Worm (Caenorhabditis elegans) whole organism, L4 larva: ENCODE data around the gene mtrr-1.

Experiments
- D1046.2 ChIP-seq: fragments of 200-800 bp; sonication (Bioruptor generic); IDR thresholded peaks from 2 replicates; pipeline ENCODE4 v1.3.6; 2022; ENCODE audit warnings: missing genetic modification characterization, missing compliant biosample characterization
- R02D3.7 ChIP-seq: fragments of 150-350 bp; sonication (generic microtip); optimal IDR thresholded peaks from 3 replicates; lab custom pipeline; 2014; ENCODE audit warnings: missing biosample characterization, missing genetic modification characterization
- Y105C5A.15 ChIP-seq: fragments of 200-800 bp; sonication (Bioruptor generic); IDR thresholded peaks from 2 replicates; pipeline ENCODE4 v1.3.6; 2022; ENCODE audit warnings: missing genetic modification characterization, missing compliant biosample characterization
- Y5F2A.4 ChIP-seq: fragments of 200-800 bp; sonication (Bioruptor generic); optimal IDR thresholded peaks from 2 replicates; lab custom pipeline; 2018; ENCODE audit warnings: mild to moderate bottlenecking, missing genetic modification characterization, missing compliant biosample characterization
- Y75B8A.6 ChIP-seq: fragments of 200-800 bp; sonication (Bioruptor generic); IDR thresholded peaks from 2 replicates; pipeline ENCODE4 v1.3.6; 2022; ENCODE audit warnings: missing genetic modification reagents, missing genetic modification characterization, missing compliant biosample characterization
- aha-1 ChIP-seq: fragments of 150-350 bp; peaks from one replicate; lab custom pipeline; 2014; ENCODE audit warnings: missing biosample characterization, missing genetic modification characterization
- ceh-28 ChIP-seq: fragments of 150-350 bp; optimal IDR thresholded peaks from 2 replicates; lab custom pipeline; 2014; ENCODE audit warnings: missing biosample characterization, missing genetic modification reagents, missing genetic modification characterization
- ceh-32 ChIP-seq: sonication (generic microtip); optimal IDR thresholded peaks from 2 replicates; lab custom pipeline; 2016; ENCODE audit warnings: mild to moderate bottlenecking, missing genetic modification characterization, missing compliant biosample characterization; ENCODE audit not compliant: poor library complexity
- ceh-62 ChIP-seq: sonication (generic microtip); optimal IDR thresholded peaks from 2 replicates; lab custom pipeline; 2017; ENCODE audit warnings: missing biosample characterization, missing genetic modification characterization
- ces-1 ChIP-seq: fragments of 150-350 bp; sonication (generic microtip); optimal IDR thresholded peaks from 4 replicates; lab custom pipeline; 2014; ENCODE audit warnings: missing biosample characterization, missing genetic modification reagents, missing genetic modification characterization
- ctbp-1 ChIP-seq: fragments of 200-800 bp; sonication (Bioruptor generic); IDR thresholded peaks from 2 replicates; pipeline ENCODE4 v1.3.6; 2022; ENCODE audit warnings: missing genetic modification reagents, missing genetic modification characterization, missing compliant biosample characterization
- dmd-6 ChIP-seq: fragments of 200-800 bp; sonication (Bioruptor generic); IDR thresholded peaks from 2 replicates; pipeline ENCODE4 v1.3.6; 2022; ENCODE audit warnings: missing genetic modification reagents, missing genetic modification characterization, missing compliant biosample characterization
- dmd-8 ChIP-seq: fragments of 200-800 bp; sonication (Bioruptor generic); IDR thresholded peaks from 2 replicates; pipeline ENCODE4 v1.3.6; 2022; ENCODE audit warnings: missing genetic modification characterization, missing compliant biosample characterization
- dve-1 ChIP-seq: sonication (generic microtip); optimal IDR thresholded peaks from 2 replicates; lab custom pipeline; 2017; ENCODE audit warnings: antibody characterized with exemption, mild to moderate bottlenecking, missing genetic modification characterization, missing compliant biosample characterization; ENCODE audit not compliant: insufficient read depth
- egl-27 ChIP-seq: sonication (generic microtip); optimal IDR thresholded peaks from 3 replicates; lab custom pipeline; 2017; ENCODE audit warnings: missing biosample characterization, missing genetic modification reagents, missing genetic modification characterization
- fkh-10 ChIP-seq: fragments of 150-350 bp; optimal IDR thresholded peaks from 2 replicates; lab custom pipeline; 2014; ENCODE audit warnings: missing biosample characterization, missing genetic modification reagents, missing genetic modification characterization
- hif-1 ChIP-seq, 2 experiments: sonication (generic microtip); optimal IDR thresholded peaks; 2 replicates each; lab custom pipeline; 2016 to 2017; ENCODE audit warnings: missing compliant biosample characterization in 2 of 2, missing genetic modification characterization in 2 of 2, missing genetic modification reagents in 2 of 2, missing genotype in 2 of 2, mild to moderate bottlenecking in 1 of 2
- hlh-30 ChIP-seq: sonication (generic microtip); optimal IDR thresholded peaks from 2 replicates; lab custom pipeline; 2017; ENCODE audit warnings: antibody characterized with exemption, mild to moderate bottlenecking, missing genetic modification characterization, missing compliant biosample characterization; ENCODE audit not compliant: insufficient read depth
- hmg-1.1 ChIP-seq: fragments of 200-800 bp; sonication (Bioruptor generic); IDR thresholded peaks from 2 replicates; pipeline ENCODE4 v1.3.6; 2022; ENCODE audit warnings: missing genetic modification reagents, missing genetic modification characterization, missing compliant biosample characterization
- lim-7 ChIP-seq: fragments of 200-800 bp; sonication (Bioruptor generic); IDR thresholded peaks from 2 replicates; pipeline ENCODE4 v1.3.6; 2022; ENCODE audit warnings: missing genetic modification characterization, missing compliant biosample characterization
- lin-29 ChIP-seq: fragments of 200-800 bp; sonication (Bioruptor generic); IDR thresholded peaks from 2 replicates; pipeline ENCODE4 v1.3.6; 2022; ENCODE audit warnings: missing genetic modification reagents, missing genetic modification characterization, missing compliant biosample characterization
- lsy-2 ChIP-seq, 2 experiments: fragments of 150-350 bp in 1 of 2; sonication (generic microtip) in 1 of 2; optimal IDR thresholded peaks; 2 replicates each; lab custom pipeline; 2014 to 2017; ENCODE audit warnings: missing biosample characterization in 2 of 2, missing genetic modification characterization in 2 of 2
- mep-1 ChIP-seq: fragments of 150-350 bp; sonication (generic microtip); optimal IDR thresholded peaks from 3 replicates; lab custom pipeline; 2014; ENCODE audit warnings: missing biosample characterization, missing genetic modification characterization
- mxl-3 ChIP-seq: fragments of 200-800 bp; sonication (Bioruptor generic); optimal IDR thresholded peaks from 2 replicates; lab custom pipeline; 2018; ENCODE audit warnings: mild to moderate bottlenecking, missing genetic modification characterization, missing compliant biosample characterization
- nhr-237 ChIP-seq: sonication (generic microtip); optimal IDR thresholded peaks from 2 replicates; lab custom pipeline; 2017; ENCODE audit warnings: missing biosample characterization, missing genetic modification characterization
- nhr-42 ChIP-seq: fragments of 200-800 bp; sonication (Bioruptor generic); IDR thresholded peaks from 2 replicates; pipeline ENCODE4 v1.3.6; 2022; ENCODE audit warnings: missing genetic modification characterization, missing compliant biosample characterization
- nhr-77 ChIP-seq: fragments of 150-350 bp; optimal IDR thresholded peaks from 2 replicates; lab custom pipeline; 2014; ENCODE audit warnings: missing biosample characterization, missing genetic modification characterization
- tra-1 ChIP-seq: fragments of 200-800 bp; sonication (Bioruptor generic); IDR thresholded peaks from 2 replicates; pipeline ENCODE4 v1.3.6; 2022; ENCODE audit warnings: missing genetic modification reagents, missing genetic modification characterization, missing compliant biosample characterization
- unc-130 ChIP-seq: sonication (generic microtip); optimal IDR thresholded peaks from 2 replicates; lab custom pipeline; 2016; ENCODE audit warnings: missing genetic modification reagents, missing genetic modification characterization, missing compliant biosample characterization
- unc-62 ChIP-seq, 3 experiments: fragments of 150-350 bp in 1 of 3; sonication (generic microtip); optimal IDR thresholded peaks in 2 of 3; peaks in 1 of 3; 1 replicate in 1 of 3; 2 replicates in 2 of 3; lab custom pipeline; 2014 to 2017; ENCODE audit warnings: missing biosample characterization in 3 of 3, missing genetic modification characterization in 3 of 3, missing genetic modification reagents in 3 of 3, missing genotype in 1 of 3
- vab-7 ChIP-seq: fragments of 200-800 bp; sonication (Bioruptor generic); IDR thresholded peaks from 2 replicates; pipeline ENCODE4 v1.3.6; 2022; ENCODE audit warnings: missing genetic modification reagents, missing genetic modification characterization, missing compliant biosample characterization
- zip-11 ChIP-seq: fragments of 200-800 bp; sonication (Bioruptor generic); IDR thresholded peaks from 2 replicates; pipeline ENCODE4 v1.3.6; 2022; ENCODE audit warnings: missing genetic modification characterization, missing compliant biosample characterization
- zip-2 ChIP-seq: fragments of 150-350 bp; optimal IDR thresholded peaks from 2 replicates; lab custom pipeline; 2014; ENCODE audit warnings: missing biosample characterization, missing genetic modification characterization

The mtrr-1 gene

ce11 chrII:9308614-9309046 lies 22.9 kb downstream of the mtrr-1 start:
- no peak for TF ChIP-seq nhr-237 (tag; lab: Kevin White, UChicago)
- TF ChIP-seq unc-62 (GFP tag; optimal IDR thresholded peaks at IDR 0.05 in 1 of 2; lab: Kevin White, UChicago): peak in 1 of 2 experiments; percentile 79
- TF ChIP-seq unc-62 (tag; optimal IDR thresholded peaks at IDR 0.05; lab: Kevin White, UChicago): no peak
- TF ChIP-seq ctbp-1: no peak
- TF ChIP-seq Y5F2A.4: no peak
- no peak for TF ChIP-seq zip-2 (tag; lab: Kevin White, UChicago)
- TF ChIP-seq Y105C5A.15 (GFP tag; lab: Robert Waterston, UW): no peak
- TF ChIP-seq hif-1 (tag; optimal IDR thresholded peaks at IDR 0.05; lab: Kevin White, UChicago): no peak
- TF ChIP-seq R02D3.7 (tag; lab: Kevin White, UChicago): no peak

- no peak for TF ChIP-seq unc-130
- peak; percentile 71 for TF ChIP-seq aha-1
These were observed 24.4 kb downstream of the mtrr-1 start, which contains the start of gene cam-1 for ce11 chrII:9310204-9310603. Gene cam-1, minus strand, starts transcription at chrII:9310304.

- TF ChIP-seq lsy-2 (tag; optimal IDR thresholded peaks at IDR 0.05; lab: Kevin White, UChicago) (no peak), D1046.2 (GFP tag; lab: Robert Waterston, UW) (no peak)
These were observed 25.0 kb downstream of the mtrr-1 start for ce11 chrII:9310794-9311193.

DNA sequence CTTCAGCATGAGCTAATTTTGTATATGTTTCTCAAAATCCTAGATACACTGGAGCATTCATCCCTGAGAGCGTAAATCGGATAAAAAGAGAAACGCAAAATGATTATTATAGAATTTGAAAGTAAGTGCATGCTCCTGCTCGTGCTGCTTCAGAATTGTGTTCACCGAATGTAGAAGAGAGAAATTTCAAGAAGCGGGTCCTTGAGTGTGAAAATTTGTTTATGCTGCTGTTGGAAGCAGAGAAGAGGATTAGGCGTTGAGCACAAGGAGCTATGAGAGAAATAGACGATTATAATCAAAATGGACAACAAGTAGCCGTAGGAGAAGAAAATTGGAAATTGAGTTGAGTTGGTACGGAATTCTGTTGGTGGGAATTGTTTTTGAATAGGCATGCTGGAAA lies 25.9 kb downstream of the mtrr-1 start:
- TF ChIP-seq egl-27 (tag; lab: Kevin White, UChicago): no peak
- TF ChIP-seq ctbp-1: peak; percentile 43; the same call in 1 of the 2 replicates
- TF ChIP-seq ces-1 (GFP tag; lab: Kevin White, UChicago): peak; percentile 40
- peak; percentile 89 for TF ChIP-seq fkh-10 (GFP tag; lab: Kevin White, UChicago)
- TF ChIP-seq, all 104 proteins: peak for 3

ce11 chrII:9313335-9313734 lies 27.6 kb downstream of the mtrr-1 start:
- TF ChIP-seq ctbp-1: 0 out of 2 replicates have a peak, but pooled peaks have one; percentile 12
- no peak for TF ChIP-seq vab-7 (GFP tag; lab: Robert Waterston, UW)

DNA sequence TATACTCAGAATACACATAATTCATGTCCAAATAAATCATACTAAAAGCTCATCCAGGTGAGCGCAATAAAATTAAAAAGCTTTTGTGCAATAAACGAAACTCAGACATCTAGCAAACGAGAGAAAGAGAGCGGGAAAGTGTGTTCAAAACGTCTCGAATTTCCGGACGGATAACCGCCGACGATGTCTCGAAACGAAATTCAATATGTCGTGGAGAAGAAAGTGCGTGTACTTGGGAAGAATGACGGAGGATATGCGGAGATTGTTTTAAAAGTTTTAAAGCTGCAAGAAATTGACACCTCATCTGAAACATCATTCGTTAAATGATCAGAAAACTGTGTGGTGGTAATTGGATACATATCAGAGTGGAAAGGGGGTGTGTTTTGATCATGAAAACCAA lies 29.0 kb downstream of the mtrr-1 start:
- TF ChIP-seq dmd-8 (GFP tag; lab: Robert Waterston, UW) (no peak), aha-1 (peak; percentile 9), nhr-77 (tag; lab: Kevin White, UChicago) (no peak)

ce11 chrII:9315692-9316091 lies 29.9 kb downstream of the mtrr-1 start:
- no peak for TF ChIP-seq Y75B8A.6 (GFP tag; lab: Robert Waterston, UW)
- TF ChIP-seq hlh-30: peak; percentile 6
- TF ChIP-seq unc-62 (GFP tag; optimal IDR thresholded peaks at IDR 0.05 in 1 of 2; lab: Kevin White, UChicago): peak in 1 of 2 experiments; percentile 97
- no peak for TF ChIP-seq unc-62 (tag; optimal IDR thresholded peaks at IDR 0.05; lab: Kevin White, UChicago)
- TF ChIP-seq Y105C5A.15 (GFP tag; lab: Robert Waterston, UW): no peak
- TF ChIP-seq, all 104 proteins: peak for 2

- TF ChIP-seq aha-1: peak; percentile 85
- no peak for TF ChIP-seq ceh-28 (tag; lab: Kevin White, UChicago)
- TF ChIP-seq ceh-62: no peak
These were observed 31.0 kb downstream of the mtrr-1 start for ce11 chrII:9316801-9317200.

DNA sequence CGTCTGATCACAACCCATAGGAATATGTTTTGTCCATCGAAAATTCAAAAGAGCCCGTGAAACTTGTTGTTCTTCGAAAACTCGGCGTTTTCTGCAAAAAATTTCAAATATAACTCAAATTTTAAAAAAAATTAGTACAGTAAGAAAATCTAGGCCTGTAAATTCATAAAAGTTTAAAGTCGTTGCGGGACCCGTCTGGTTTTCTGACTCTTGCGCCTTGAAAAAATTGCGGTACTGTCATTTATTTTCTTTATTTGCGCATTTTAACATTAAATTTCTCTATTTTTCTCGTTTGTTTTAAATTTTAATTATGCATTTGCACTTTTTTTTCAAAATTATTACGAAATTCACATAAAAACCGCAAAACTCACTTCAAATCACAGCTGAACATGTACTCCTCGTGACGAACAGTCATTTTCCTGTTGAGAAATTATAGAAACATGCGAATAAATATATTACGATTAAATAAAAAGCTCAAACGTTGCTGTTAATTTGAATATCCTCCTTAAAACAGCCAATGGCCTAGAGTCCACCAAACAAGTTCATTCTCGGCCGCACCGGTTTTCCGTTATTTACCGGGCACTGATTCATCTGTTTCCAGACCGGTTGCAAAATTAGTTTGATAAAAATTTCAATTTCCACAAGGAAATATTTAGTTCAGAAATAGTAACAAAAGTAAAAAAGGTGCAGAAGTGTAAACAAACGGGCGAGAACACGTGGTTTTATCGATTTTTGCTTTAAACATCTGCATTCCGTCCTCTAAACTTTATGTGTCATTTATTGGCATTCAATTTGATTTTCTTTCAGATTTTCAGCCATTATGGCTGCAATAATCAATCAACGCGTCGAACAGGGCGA lies 33.5 kb downstream of the mtrr-1 start, which contains the start of the genes csa-1 and wdfy-2:
TSS of gene csa-1 (minus strand) at position 669 of the 858 bp plus-strand sequence.
TSS of gene wdfy-2 (plus strand) at position 808 of the 858 bp plus-strand sequence.
- TF ChIP-seq nhr-42 (GFP tag; lab: Robert Waterston, UW) (no peak), lin-29 (no peak), egl-27 (tag; lab: Kevin White, UChicago) (no peak), hmg-1.1 (no peak), ces-1 (GFP tag; lab: Kevin White, UChicago) (no peak), lim-7 (GFP tag; lab: Robert Waterston, UW) (no peak), zip-11 (no peak), tra-1 (GFP tag; lab: Robert Waterston, UW) (no peak), nhr-77 (tag; lab: Kevin White, UChicago) (no peak), mep-1 (tag; lab: Kevin White, UChicago) (no peak), ceh-32 (tag; lab: Kevin White, UChicago) (no peak), dmd-6 (GFP tag; lab: Robert Waterston, UW) (no peak), dve-1 (tag; lab: Kevin White, UChicago) (no peak), Y105C5A.15 (GFP tag; lab: Robert Waterston, UW) (no peak), mxl-3 (GFP tag; lab: Kevin White, UChicago) (peak; percentile 26)
